Fruit fly (Drosophila melanogaster) whole organism, embryonic: ENCODE results near the gene CG13049.

ENCODE experiments used
- Abd-B ChIP-seq: fragments of 200-800 bp; sonication (Bioruptor generic); optimal IDR thresholded peaks from 2 replicates; lab custom pipeline; 2018; ENCODE audit warnings: missing biosample characterization, mild to moderate bottlenecking, missing genetic modification characterization, moderate library complexity
- Bgb ChIP-seq: fragments of 200-800 bp; sonication (Bioruptor generic); IDR thresholded peaks from 2 replicates; pipeline ENCODE4 v1.3.6; 2022; ENCODE audit warnings: missing biosample characterization, missing genetic modification characterization; ENCODE audit not compliant: partially characterized antibody
- CG10654 ChIP-seq: fragments of 200-800 bp; sonication (Bioruptor generic); optimal IDR thresholded peaks from 2 replicates; lab custom pipeline; 2016; ENCODE audit warnings: missing biosample characterization, missing genetic modification characterization
- CG11247 ChIP-seq: fragments of 200-800 bp; sonication (Bioruptor generic); IDR thresholded peaks from 2 replicates; pipeline ENCODE4 v1.3.6; 2022; ENCODE audit warnings: missing biosample characterization, missing genetic modification characterization
- CG11456 ChIP-seq: fragments of 200-800 bp; sonication (Bioruptor generic); IDR thresholded peaks from 3 replicates; pipeline ENCODE4 v1.3.6; 2022; ENCODE audit warnings: missing biosample characterization, missing genetic modification characterization
- CG12155 ChIP-seq: fragments of 200-800 bp; sonication (Bioruptor generic); optimal IDR thresholded peaks from 3 replicates; lab custom pipeline; 2016; ENCODE audit warnings: missing biosample characterization, missing genetic modification characterization
- CG13424 ChIP-seq: fragments of 200-800 bp; sonication (Bioruptor generic); optimal IDR thresholded peaks from 2 replicates; lab custom pipeline; 2019; ENCODE audit warnings: missing biosample characterization, mild to moderate bottlenecking, missing genetic modification characterization, moderate library complexity
- CG14014 ChIP-seq: fragments of 200-800 bp; sonication (Bioruptor generic); IDR thresholded peaks from 2 replicates; pipeline ENCODE4 v1.3.6; 2022; ENCODE audit warnings: missing biosample characterization, missing genetic modification characterization
- CG18599 ChIP-seq: fragments of 200-800 bp; sonication (Bioruptor generic); optimal IDR thresholded peaks from 3 replicates; lab custom pipeline; 2017; ENCODE audit warnings: missing biosample characterization, missing genetic modification characterization, mild to moderate bottlenecking, moderate library complexity, missing genetic modification reagents
- CG31365 ChIP-seq: fragments of 200-800 bp; sonication (Bioruptor generic); optimal IDR thresholded peaks from 2 replicates; lab custom pipeline; 2018; ENCODE audit warnings: missing biosample characterization, mild to moderate bottlenecking, missing genetic modification characterization
- CG31441 ChIP-seq: fragments of 200-800 bp; sonication (Bioruptor generic); IDR thresholded peaks from 2 replicates; pipeline ENCODE4 v1.3.6; 2022; ENCODE audit warnings: missing biosample characterization, missing genetic modification characterization
- CG34376 ChIP-seq: fragments of 200-800 bp; sonication (Bioruptor generic); optimal IDR thresholded peaks from 2 replicates; lab custom pipeline; 2018; ENCODE audit warnings: missing biosample characterization, mild to moderate bottlenecking, missing genetic modification characterization
- CG43689 ChIP-seq: fragments of 200-800 bp; sonication (Bioruptor generic); IDR thresholded peaks from 2 replicates; pipeline ENCODE4 v1.3.6; 2022; ENCODE audit warnings: missing biosample characterization, missing genetic modification characterization
- CG6254 ChIP-seq: fragments of 200-800 bp; sonication (Bioruptor generic); optimal IDR thresholded peaks from 3 replicates; lab custom pipeline; 2017; ENCODE audit warnings: mild to moderate bottlenecking, missing biosample characterization, missing genetic modification reagents, missing genetic modification characterization
- CG6272 ChIP-seq: fragments of 200-800 bp; sonication (Bioruptor generic); IDR thresholded peaks from 2 replicates; pipeline ENCODE4 v1.3.6; 2022; ENCODE audit warnings: missing biosample characterization, missing genetic modification characterization
- CG6689 ChIP-seq: fragments of 200-800 bp; sonication (Bioruptor generic); IDR thresholded peaks from 2 replicates; pipeline ENCODE4 v1.3.6; 2022; ENCODE audit warnings: missing biosample characterization, missing genetic modification characterization
- CG7556 ChIP-seq: fragments of 200-800 bp; sonication (Bioruptor generic); optimal IDR thresholded peaks from 2 replicates; lab custom pipeline; 2017; ENCODE audit warnings: missing biosample characterization, mild to moderate bottlenecking, missing genetic modification characterization
- CG7745 ChIP-seq: fragments of 200-800 bp; sonication (Bioruptor generic); optimal IDR thresholded peaks from 2 replicates; lab custom pipeline; 2018; ENCODE audit warnings: missing biosample characterization, mild to moderate bottlenecking, missing genetic modification characterization, moderate library complexity
- CG8290 ChIP-seq, 3 experiments: fragments of 200-800 bp; sonication (Bioruptor generic); optimal IDR thresholded peaks; 2 replicates each; lab custom pipeline; 2016 to 2019; ENCODE audit warnings: missing biosample characterization in 3 of 3, missing genetic modification characterization in 3 of 3, mild to moderate bottlenecking in 2 of 3, moderate library complexity in 1 of 3
- CG8765 ChIP-seq: fragments of 200-800 bp; sonication (Bioruptor generic); IDR thresholded peaks from 2 replicates; pipeline ENCODE4 v1.3.6; 2022; ENCODE audit warnings: missing biosample characterization, missing genetic modification characterization
- CG9932 ChIP-seq: fragments of 200-800 bp; sonication (Bioruptor generic); IDR thresholded peaks from 2 replicates; pipeline ENCODE4 v1.3.6; 2022; ENCODE audit warnings: missing biosample characterization, missing genetic modification characterization
- Dbx ChIP-seq: fragments of 200-800 bp; sonication (Bioruptor generic); IDR thresholded peaks from 3 replicates; pipeline ENCODE4 v1.3.6; 2022; ENCODE audit warnings: missing biosample characterization, missing genetic modification characterization
- Deaf1 ChIP-seq: fragments of 200-800 bp; optimal IDR thresholded peaks from 3 replicates; lab custom pipeline; 2019; ENCODE audit warnings: missing biosample characterization, mild to moderate bottlenecking, missing genetic modification characterization, moderate library complexity
- Dip3 ChIP-seq: fragments of 200-800 bp; sonication (Bioruptor generic); optimal IDR thresholded peaks from 3 replicates; lab custom pipeline; 2016; ENCODE audit warnings: missing biosample characterization, missing genetic modification characterization
- H2.0 ChIP-seq: fragments of 200-800 bp; sonication (Bioruptor generic); IDR thresholded peaks from 2 replicates; pipeline ENCODE4 v1.3.6; 2022; ENCODE audit warnings: missing biosample characterization, missing genetic modification characterization
- HLH3B ChIP-seq: fragments of 200-800 bp; sonication (Bioruptor generic); IDR thresholded peaks from 2 replicates; pipeline ENCODE4 v1.3.6; 2022; ENCODE audit warnings: missing biosample characterization, missing genetic modification characterization
- Myb ChIP-seq: fragments of 200-800 bp; sonication (Bioruptor generic); optimal IDR thresholded peaks from 2 replicates; lab custom pipeline; 2016; ENCODE audit warnings: missing biosample characterization, missing genetic modification characterization
- NC2α ChIP-seq: fragments of 200-800 bp; sonication (Bioruptor generic); optimal IDR thresholded peaks from 2 replicates; lab custom pipeline; 2016; ENCODE audit warnings: missing biosample characterization, missing genetic modification characterization
- NFAT ChIP-seq: fragments of 200-800 bp; sonication (Bioruptor generic); IDR thresholded peaks from 2 replicates; pipeline ENCODE4 v1.3.6; 2022; ENCODE audit warnings: missing biosample characterization, missing genetic modification characterization
- Nf-YA ChIP-seq: fragments of 200-800 bp; sonication (Bioruptor generic); IDR thresholded peaks from 2 replicates; pipeline ENCODE4 v1.3.6; 2022; ENCODE audit warnings: missing biosample characterization, missing genetic modification characterization
- Ravus ChIP-seq: fragments of 200-800 bp; sonication (Bioruptor generic); IDR thresholded peaks from 2 replicates; pipeline ENCODE4 v1.3.6; 2022; ENCODE audit warnings: missing biosample characterization, missing genetic modification characterization
- Sin3A ChIP-seq: fragments of >200 bp; optimal IDR thresholded peaks from 2 replicates; lab custom pipeline; 2018
- Tbp ChIP-seq: fragments of >200 bp; optimal IDR thresholded peaks from 2 replicates; lab custom pipeline; 2018; ENCODE audit warnings: missing biosample characterization, missing genetic modification characterization
- cato ChIP-seq: fragments of 200-800 bp; sonication (Bioruptor generic); optimal IDR thresholded peaks from 2 replicates; lab custom pipeline; 2016; ENCODE audit warnings: missing biosample characterization, missing genetic modification characterization, borderline replicate concordance
- caup ChIP-seq: fragments of 200-800 bp; sonication (Bioruptor generic); optimal IDR thresholded peaks from 3 replicates; lab custom pipeline; 2017; ENCODE audit warnings: missing biosample characterization, mild to moderate bottlenecking, missing genetic modification characterization, moderate library complexity; ENCODE audit not compliant: severe bottlenecking
- chinmo ChIP-seq: fragments of 200-800 bp; sonication (Bioruptor generic); IDR thresholded peaks from 4 replicates; pipeline ENCODE4 v1.3.6; 2022; ENCODE audit warnings: missing biosample characterization, missing genetic modification characterization; ENCODE audit not compliant: partially characterized antibody
- crol ChIP-seq: fragments of 200-800 bp; sonication (Bioruptor generic); IDR thresholded peaks from 2 replicates; pipeline ENCODE4 v1.3.6; 2022; ENCODE audit warnings: missing biosample characterization, missing genetic modification characterization
- dm ChIP-seq: fragments of 200-800 bp; sonication (Bioruptor generic); optimal IDR thresholded peaks from 3 replicates; lab custom pipeline; 2016; ENCODE audit warnings: missing biosample characterization, missing genetic modification characterization
- fd3F ChIP-seq: fragments of 200-800 bp; sonication (Bioruptor generic); optimal IDR thresholded peaks from 2 replicates; lab custom pipeline; 2018; ENCODE audit warnings: missing biosample characterization, mild to moderate bottlenecking, missing genetic modification characterization, moderate library complexity
- fru ChIP-seq: fragments of >200 bp; optimal IDR thresholded peaks from 2 replicates; lab custom pipeline; 2017
- ftz-f1 ChIP-seq: fragments of 200-800 bp; sonication (Bioruptor generic); optimal IDR thresholded peaks from 2 replicates; lab custom pipeline; 2016; ENCODE audit warnings: missing biosample characterization, missing genetic modification characterization
- gro ChIP-seq: fragments of 200-800 bp; sonication (Bioruptor generic); optimal IDR thresholded peaks from 2 replicates; lab custom pipeline; 2016; ENCODE audit warnings: missing biosample characterization, missing genetic modification characterization
- hkb ChIP-seq, 2 experiments: fragments of 200-800 bp in 1 of 2; fragments of >200 bp in 1 of 2; sonication (Bioruptor generic) in 1 of 2; IDR thresholded peaks in 1 of 2; optimal IDR thresholded peaks in 1 of 2; 2 replicates each; pipeline versions ENCODE4 v1.3.6 to Lab custom; 2017 to 2022; ENCODE audit warnings: missing biosample characterization in 1 of 2, missing genetic modification characterization in 1 of 2
- nom ChIP-seq: fragments of 200-800 bp; sonication (Bioruptor generic); optimal IDR thresholded peaks from 2 replicates; lab custom pipeline; 2017; ENCODE audit warnings: missing biosample characterization, missing genetic modification characterization, mild to moderate bottlenecking, moderate library complexity, missing genetic modification reagents
- pho ChIP-seq: fragments of 200-800 bp; sonication (Bioruptor generic); optimal IDR thresholded peaks from 2 replicates; lab custom pipeline; 2016; ENCODE audit warnings: missing biosample characterization, missing genetic modification characterization
- ranshi ChIP-seq: fragments of 200-800 bp; sonication (Bioruptor generic); IDR thresholded peaks from 2 replicates; pipeline ENCODE4 v1.3.6; 2022; ENCODE audit warnings: missing biosample characterization, missing genetic modification characterization
- slp2 ChIP-seq: fragments of 200-800 bp; sonication (Bioruptor generic); optimal IDR thresholded peaks from 2 replicates; lab custom pipeline; 2016; ENCODE audit warnings: missing biosample characterization, missing genetic modification characterization
- sob ChIP-seq: fragments of 200-800 bp; sonication (Bioruptor generic); IDR thresholded peaks from 2 replicates; pipeline ENCODE4 v1.3.6; 2022; ENCODE audit warnings: missing biosample characterization, missing genetic modification characterization
- tgo ChIP-seq: fragments of 200-800 bp; sonication (Bioruptor generic); IDR thresholded peaks from 3 replicates; pipeline ENCODE4 v1.3.6; 2022; ENCODE audit warnings: missing biosample characterization, missing genetic modification characterization
- tx ChIP-seq: fragments of 200-800 bp; sonication (Bioruptor generic); optimal IDR thresholded peaks from 2 replicates; lab custom pipeline; 2016; ENCODE audit warnings: missing biosample characterization, missing genetic modification characterization
- zen2 ChIP-seq: fragments of 200-800 bp; sonication (Bioruptor generic); IDR thresholded peaks from 3 replicates; pipeline ENCODE4 v1.3.6; 2022; ENCODE audit warnings: missing biosample characterization, missing genetic modification characterization; ENCODE audit not compliant: partially characterized antibody

CG13049 gene

dm6 chr3L:16309972-16310371 is 28.2 kb upstream of the CG13049 start (continued):
- TF ChIP-seq zen2 (GFP tag; lab: Robert Waterston, UW) (no peak), CG9932 (GFP tag; lab: Robert Waterston, UW) (peak; percentile 75), CG11247 (GFP tag; lab: Robert Waterston, UW) (peak; percentile 49), CG6254 (no peak), Dbx (GFP tag; lab: Robert Waterston, UW) (peak; percentile 64), cato (no peak), crol (no peak), CG43689 (no peak), gro (GFP tag; lab: Kevin White, UChicago) (no peak), CG18599 (GFP tag; lab: Kevin White, UChicago) (peak; percentile 42), CG34376 (GFP tag; lab: Kevin White, UChicago) (no peak), CG6272 (GFP tag; lab: Robert Waterston, UW) (no peak), CG13424 (tag; lab: Kevin White, UChicago) (no peak), fru (lab: Kevin White, UChicago) (no peak), Ravus (GFP tag; lab: Robert Waterston, UW) (no peak), H2.0 (GFP tag; lab: Robert Waterston, UW) (peak; percentile 49; the same call in 1 of the 2 replicates), Nf-YA (GFP tag; lab: Robert Waterston, UW) (no peak), CG31365 (tag; lab: Kevin White, UChicago) (no peak), CG7745 (tag; lab: Kevin White, UChicago) (no peak), NC2α (GFP tag; lab: Kevin White, UChicago) (no peak), CG7556 (no peak), Tbp (no peak), tgo (GFP tag; lab: Robert Waterston, UW) (no peak; the same call in 2 of the 3 replicates), Bgb (GFP tag; lab: Robert Waterston, UW) (no peak), CG6689 (no peak), CG14014 (peak; percentile 37; the same call in 1 of the 2 replicates), dm (GFP tag; lab: Kevin White, UChicago) (no peak), CG8290 (GFP tag; optimal IDR thresholded peaks at IDR 0.05; lab: Kevin White, UChicago) (no peak), CG8290 (tag; optimal IDR thresholded peaks at IDR 0.05; lab: Kevin White, UChicago) (peak in 1 of 2 experiments; percentile 69), ranshi (0 out of 2 replicates have a peak, but pooled peaks have one; percentile 29), hkb (optimal IDR thresholded peaks at IDR 0.05; lab: Kevin White, UChicago) (no peak), hkb (GFP tag; IDR thresholded peaks at IDR 0.05; lab: Robert Waterston, UW) (0 out of 2 replicates have a peak, but pooled peaks have one; percentile 31), CG8765 (no peak), chinmo (GFP tag; lab: Robert Waterston, UW) (0 out of 4 replicates have a peak, but pooled peaks have one; percentile 24), pho (GFP tag; lab: Kevin White, UChicago) (peak; percentile 4), Dip3 (peak; percentile 5), caup (GFP tag; lab: Kevin White, UChicago) (peak; percentile 11), CG10654 (GFP tag; lab: Kevin White, UChicago) (no peak), Abd-B (GFP tag; lab: Kevin White, UChicago) (no peak), fd3F (GFP tag; lab: Kevin White, UChicago) (no peak), Sin3A (no peak), CG31441 (GFP tag; lab: Robert Waterston, UW) (no peak), CG11456 (GFP tag; lab: Robert Waterston, UW) (0 out of 3 replicates have a peak, but pooled peaks have one; percentile 50), Deaf1 (tag; lab: Kevin White, UChicago) (no peak), Myb (GFP tag; lab: Kevin White, UChicago) (peak; percentile 38), nom (GFP tag; lab: Kevin White, UChicago) (no peak), slp2 (GFP tag; lab: Kevin White, UChicago) (no peak), HLH3B (GFP tag; lab: Robert Waterston, UW) (peak; percentile 25; the same call in 1 of the 2 replicates), ftz-f1 (no peak), tx (GFP tag; lab: Kevin White, UChicago) (no peak), CG12155 (GFP tag; lab: Kevin White, UChicago) (no peak), NFAT (GFP tag; lab: Robert Waterston, UW) (no peak), sob (GFP tag; lab: Robert Waterston, UW) (peak; percentile 46; the same call in 1 of the 2 replicates)
